Fruit fly (Drosophila melanogaster): ENCODE measurements around the gene laf.

Gene laf

dm6 chr3R:4905764-4906626 is 27.7 kb upstream of the laf start, which contains the start of gene Gnf1 (continued):
- TF ChIP-seq vfl (GFP tag; optimal IDR thresholded peaks at IDR 0.05) (no peak), Sox102F (GFP tag; optimal IDR thresholded peaks at IDR 0.05) (no peak), CG9817 (tag; optimal IDR thresholded peaks at IDR 0.05) (no peak), tx (GFP tag; optimal IDR thresholded peaks at IDR 0.05) (no peak), CG5245 (GFP tag; optimal IDR thresholded peaks at IDR 0.05) (no peak), danr (GFP tag; IDR thresholded peaks at IDR 0.05) (no peak), HmgZ (tag; optimal IDR thresholded peaks at IDR 0.05) (peak; percentile 31), inv (GFP tag; IDR thresholded peaks at IDR 0.05; ENCODE audit: partially characterized antibody) (peak; percentile 56), psq (GFP tag; optimal IDR thresholded peaks at IDR 0.05) (no peak), stwl (tag; optimal IDR thresholded peaks at IDR 0.05) (peak; percentile 77), tll (GFP tag; optimal IDR thresholded peaks at IDR 0.05) (no peak), CG12219 (GFP tag; optimal IDR thresholded peaks at IDR 0.05) (no peak), CG9797 (GFP tag; optimal IDR thresholded peaks at IDR 0.05) (no peak), lilli (GFP tag; optimal IDR thresholded peaks at IDR 0.05) (no peak), unpg (GFP tag; optimal IDR thresholded peaks at IDR 0.05) (no peak), h (optimal IDR thresholded peaks at IDR 0.05) (no peak), Opbp (GFP tag; IDR thresholded peaks at IDR 0.05; ENCODE audit: partially characterized antibody) (peak; percentile 64; the same call in 1 of the 3 replicates), amos (GFP tag; IDR thresholded peaks at IDR 0.05; ENCODE audit: partially characterized antibody) (peak; percentile 67), CG9215 (GFP tag; IDR thresholded peaks at IDR 0.05) (no peak), Ssrp (tag; optimal IDR thresholded peaks at IDR 0.05) (no peak), Adf1 (GFP tag; IDR thresholded peaks at IDR 0.05) (no peak), disco-r (GFP tag; optimal IDR thresholded peaks at IDR 0.05) (no peak), eve (GFP tag; optimal IDR thresholded peaks at IDR 0.05) (no peak), Med (GFP tag) (no peak), CG12744 (GFP tag; optimal IDR thresholded peaks at IDR 0.05) (peak; percentile 3), CG6689 (GFP tag; IDR thresholded peaks at IDR 0.05) (no peak), CG11695 (GFP tag; IDR thresholded peaks at IDR 0.05) (no peak), emc (GFP tag; optimal IDR thresholded peaks at IDR 0.05) (no peak), CG4854 (GFP tag; optimal IDR thresholded peaks at IDR 0.05) (no peak), CG6272 (GFP tag; IDR thresholded peaks at IDR 0.05) (no peak), CHES-1-like (GFP tag; optimal IDR thresholded peaks at IDR 0.05) (peak; percentile 12), ash1 (GFP tag; optimal IDR thresholded peaks at IDR 0.05) (no peak), CG1602 (GFP tag; optimal IDR thresholded peaks at IDR 0.05) (no peak), CG12942 (GFP tag; optimal IDR thresholded peaks at IDR 0.05) (no peak), Rx (GFP tag; IDR thresholded peaks at IDR 0.05) (no peak), lola (GFP tag; optimal IDR thresholded peaks at IDR 0.05) (no peak), CG9727 (GFP tag; optimal IDR thresholded peaks at IDR 0.05) (no peak), CG1792 (GFP tag; optimal IDR thresholded peaks at IDR 0.05) (no peak), CG14441 (GFP tag; IDR thresholded peaks at IDR 0.05) (no peak), sima (GFP tag; optimal IDR thresholded peaks at IDR 0.05) (no peak), CG10654 (GFP tag; optimal IDR thresholded peaks at IDR 0.05) (no peak), CG7928 (GFP tag; optimal IDR thresholded peaks at IDR 0.05) (no peak), CG13624 (GFP tag; optimal IDR thresholded peaks at IDR 0.05) (no peak), CG34422 (GFP tag; IDR thresholded peaks at IDR 0.05) (no peak), prd (optimal IDR thresholded peaks at IDR 0.05) (no peak), prd (GFP tag; IDR thresholded peaks at IDR 0.05) (no peak), CG17568 (GFP tag; optimal IDR thresholded peaks at IDR 0.05) (no peak), Drgx (GFP tag; IDR thresholded peaks at IDR 0.05) (no peak), sim (GFP tag; IDR thresholded peaks at IDR 0.05) (no peak), slp2 (GFP tag; optimal IDR thresholded peaks at IDR 0.05) (no peak), NC2β (GFP tag; optimal IDR thresholded peaks at IDR 0.05) (no peak)

Measured in whole organism, embryonic.